Worm (Caenorhabditis elegans) whole organism, mixed stage, embryonic: ENCODE data around the gene sec-16A.1.

Source experiments
- bed-3 ChIP-seq: fragments of 200-800 bp; sonication (Bioruptor generic); optimal IDR thresholded peaks from 3 replicates; lab custom pipeline; 2018; ENCODE audit warnings: mild to moderate bottlenecking, missing genetic modification characterization, moderate library complexity, missing compliant biosample characterization
- ceh-83 ChIP-seq: fragments of 200-800 bp; sonication (Bioruptor generic); optimal IDR thresholded peaks from 2 replicates; lab custom pipeline; 2018; ENCODE audit warnings: mild to moderate bottlenecking, missing genetic modification characterization, missing compliant biosample characterization
- elt-1 ChIP-seq: sonication (generic microtip); optimal IDR thresholded peaks from 2 replicates; lab custom pipeline; 2017; ENCODE audit warnings: missing genetic modification characterization, mild to moderate bottlenecking, missing compliant biosample characterization, antibody characterized with exemption, moderate library complexity, borderline replicate concordance; ENCODE audit not compliant: insufficient read depth
- hlh-1 ChIP-seq: fragments of 150-350 bp; optimal IDR thresholded peaks from 2 replicates; lab custom pipeline; 2014; ENCODE audit warnings: missing biosample characterization, missing genetic modification reagents, missing genetic modification characterization
- nhr-12 ChIP-seq: fragments of 150-350 bp; optimal IDR thresholded peaks from 2 replicates; lab custom pipeline; 2014; ENCODE audit warnings: missing biosample characterization, missing genetic modification characterization
- nhr-237 ChIP-seq: fragments of 150-350 bp; optimal IDR thresholded peaks from 2 replicates; lab custom pipeline; 2014; ENCODE audit warnings: missing biosample characterization, missing genetic modification characterization
- nhr-28 ChIP-seq: fragments of 150-350 bp; optimal IDR thresholded peaks from 2 replicates; lab custom pipeline; 2014; ENCODE audit warnings: missing biosample characterization, missing genetic modification characterization
- pha-4 ChIP-seq: fragments of 150-350 bp; optimal IDR thresholded peaks from 2 replicates; lab custom pipeline; 2018; ENCODE audit warnings: missing biosample characterization, missing genetic modification reagents, missing genetic modification characterization
- ztf-11 ChIP-seq: fragments of 150-350 bp; optimal IDR thresholded peaks from 2 replicates; lab custom pipeline; 2014; ENCODE audit warnings: missing biosample characterization, missing genetic modification characterization

DNA sequence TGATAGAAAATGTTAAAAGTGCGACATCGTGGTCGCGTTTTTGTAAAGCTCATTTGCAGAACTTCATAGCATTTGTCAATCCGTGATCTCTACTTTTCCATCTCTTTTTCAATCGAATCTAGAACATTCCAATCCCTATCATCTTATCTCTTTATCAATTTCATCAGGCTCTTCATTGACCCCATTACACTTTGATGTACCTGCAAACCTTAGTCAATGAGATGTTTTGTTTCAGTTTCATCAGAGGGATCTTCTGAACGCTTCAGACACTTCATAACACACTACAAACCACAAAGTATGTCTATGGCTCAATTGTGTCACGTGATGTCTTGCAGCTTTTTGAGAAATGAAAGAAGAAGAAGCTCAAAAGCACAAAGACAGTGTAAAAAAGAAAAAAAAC lies 42.5 kb upstream of the sec-16A.1 start:
- no peak for TF ChIP-seq hlh-1 (tag; lab: Kevin White, UChicago)
- no peak for TF ChIP-seq nhr-237 (tag; lab: Kevin White, UChicago)
- TF ChIP-seq nhr-28 (tag; lab: Kevin White, UChicago), result no peak
- no peak for TF ChIP-seq elt-1
- no peak for TF ChIP-seq ceh-83 (GFP tag; lab: Kevin White, UChicago)
- no peak for TF ChIP-seq nhr-12
- no peak for TF ChIP-seq pha-4 (tag; lab: Kevin White, UChicago)
- no peak for TF ChIP-seq bed-3 (GFP tag; lab: Kevin White, UChicago)
- TF ChIP-seq ztf-11 (tag; lab: Kevin White, UChicago), result no peak
